Fruit fly (Drosophila melanogaster) whole organism, embryonic: ENCODE results near the gene Gr89a.

Experiments used
- Abd-B ChIP-seq: fragments of 200-800 bp; sonication (Bioruptor generic); optimal IDR thresholded peaks from 2 replicates; lab custom pipeline; 2018; ENCODE audit warnings: missing biosample characterization, mild to moderate bottlenecking, missing genetic modification characterization, moderate library complexity
- CG10366 ChIP-seq: fragments of 200-800 bp; sonication (Bioruptor generic); IDR thresholded peaks from 2 replicates; pipeline ENCODE4 v1.3.6; 2022; ENCODE audit warnings: missing biosample characterization, missing genetic modification characterization
- CG10565 ChIP-seq: fragments of 200-800 bp; sonication (Bioruptor generic); optimal IDR thresholded peaks from 3 replicates; lab custom pipeline; 2016; ENCODE audit warnings: missing biosample characterization, mild to moderate bottlenecking, missing genetic modification characterization
- CG11085 ChIP-seq: fragments of 200-800 bp; sonication (Bioruptor generic); IDR thresholded peaks from 2 replicates; pipeline ENCODE4 v1.3.6; 2022; ENCODE audit warnings: missing biosample characterization, missing genetic modification characterization
- CG12219 ChIP-seq: fragments of 200-800 bp; sonication (Bioruptor generic); optimal IDR thresholded peaks from 3 replicates; lab custom pipeline; 2018; ENCODE audit warnings: missing biosample characterization, mild to moderate bottlenecking, missing genetic modification characterization
- CG12299 ChIP-seq: fragments of 200-800 bp; sonication (Bioruptor generic); optimal IDR thresholded peaks from 2 replicates; lab custom pipeline; 2018; ENCODE audit warnings: missing biosample characterization, mild to moderate bottlenecking, missing genetic modification characterization
- CG1233 ChIP-seq: fragments of 200-800 bp; sonication (Bioruptor generic); optimal IDR thresholded peaks from 4 replicates; lab custom pipeline; 2018; ENCODE audit warnings: missing biosample characterization, mild to moderate bottlenecking, missing genetic modification characterization
- CG1602 ChIP-seq: fragments of 200-800 bp; sonication (Bioruptor generic); optimal IDR thresholded peaks from 3 replicates; lab custom pipeline; 2016; ENCODE audit warnings: missing biosample characterization, missing genetic modification characterization
- CG18262 ChIP-seq: fragments of 200-800 bp; optimal IDR thresholded peaks from 3 replicates; lab custom pipeline; 2019; ENCODE audit warnings: missing biosample characterization, mild to moderate bottlenecking, missing genetic modification characterization, moderate library complexity
- CG3838 ChIP-seq: fragments of 200-800 bp; sonication (Bioruptor generic); optimal IDR thresholded peaks from 3 replicates; lab custom pipeline; 2016; ENCODE audit warnings: missing biosample characterization, missing genetic modification characterization
- CG6689 ChIP-seq: fragments of 200-800 bp; sonication (Bioruptor generic); IDR thresholded peaks from 2 replicates; pipeline ENCODE4 v1.3.6; 2022; ENCODE audit warnings: missing biosample characterization, missing genetic modification characterization
- CG6765 ChIP-seq: fragments of 200-800 bp; sonication (Bioruptor generic); optimal IDR thresholded peaks from 3 replicates; lab custom pipeline; 2017; ENCODE audit warnings: missing biosample characterization, mild to moderate bottlenecking, missing genetic modification characterization
- CG6791 ChIP-seq: fragments of 200-800 bp; sonication (Bioruptor generic); IDR thresholded peaks from 3 replicates; pipeline ENCODE4 v1.3.6; 2022; ENCODE audit warnings: missing biosample characterization, missing genetic modification characterization; ENCODE audit not compliant: partially characterized antibody
- CG8290 ChIP-seq, 3 experiments: fragments of 200-800 bp; sonication (Bioruptor generic); optimal IDR thresholded peaks; 2 replicates each; lab custom pipeline; 2016 to 2019; ENCODE audit warnings: missing biosample characterization in 3 of 3, missing genetic modification characterization in 3 of 3, mild to moderate bottlenecking in 2 of 3, moderate library complexity in 1 of 3
- CG8478 ChIP-seq: fragments of >200 bp; optimal IDR thresholded peaks from 2 replicates; lab custom pipeline; 2018
- CG9797 ChIP-seq: fragments of 200-800 bp; sonication (Bioruptor generic); optimal IDR thresholded peaks from 3 replicates; lab custom pipeline; 2018; ENCODE audit warnings: missing biosample characterization, mild to moderate bottlenecking, missing genetic modification characterization
- CG9817 ChIP-seq: fragments of 200-800 bp; sonication (Bioruptor generic); optimal IDR thresholded peaks from 2 replicates; lab custom pipeline; 2018; ENCODE audit warnings: missing biosample characterization, mild to moderate bottlenecking, missing genetic modification characterization, moderate library complexity
- CG9876 ChIP-seq: fragments of 200-800 bp; sonication (Bioruptor generic); optimal IDR thresholded peaks from 2 replicates; lab custom pipeline; 2016; ENCODE audit warnings: missing biosample characterization, missing genetic modification characterization
- D19B ChIP-seq: fragments of 200-800 bp; sonication (Bioruptor generic); optimal IDR thresholded peaks from 2 replicates; lab custom pipeline; 2017; ENCODE audit warnings: missing biosample characterization, mild to moderate bottlenecking, missing genetic modification characterization
- Deaf1 ChIP-seq: fragments of 200-800 bp; optimal IDR thresholded peaks from 3 replicates; lab custom pipeline; 2019; ENCODE audit warnings: missing biosample characterization, mild to moderate bottlenecking, missing genetic modification characterization, moderate library complexity
- Dek ChIP-seq: fragments of 200-800 bp; sonication (Bioruptor generic); optimal IDR thresholded peaks from 3 replicates; lab custom pipeline; 2019; ENCODE audit warnings: missing biosample characterization, mild to moderate bottlenecking, missing genetic modification characterization, moderate library complexity
- Dip2 ChIP-seq: fragments of 200-800 bp; sonication (Bioruptor generic); IDR thresholded peaks from 2 replicates; pipeline ENCODE4 v1.3.6; 2022; ENCODE audit warnings: missing biosample characterization, missing genetic modification characterization
- HLH54F ChIP-seq: fragments of 200-800 bp; sonication (Bioruptor generic); optimal IDR thresholded peaks from 3 replicates; lab custom pipeline; 2016; ENCODE audit warnings: missing biosample characterization, missing genetic modification characterization
- Hr39 ChIP-seq: fragments of >200 bp; optimal IDR thresholded peaks from 2 replicates; lab custom pipeline; 2017
- Hr51 ChIP-seq, 2 experiments: fragments of 200-800 bp; sonication (Bioruptor generic); optimal IDR thresholded peaks; 2 replicates in 1 of 2; 3 replicates in 1 of 2; lab custom pipeline; 2016 to 2018; ENCODE audit warnings: missing biosample characterization in 2 of 2, missing genetic modification characterization in 2 of 2, mild to moderate bottlenecking in 1 of 2, moderate library complexity in 1 of 2
- MTF-1 ChIP-seq: fragments of 200-800 bp; sonication (Bioruptor generic); optimal IDR thresholded peaks from 2 replicates; lab custom pipeline; 2018; ENCODE audit warnings: missing biosample characterization, mild to moderate bottlenecking, missing genetic modification characterization, borderline replicate concordance
- Nf-YA ChIP-seq: fragments of 200-800 bp; sonication (Bioruptor generic); IDR thresholded peaks from 2 replicates; pipeline ENCODE4 v1.3.6; 2022; ENCODE audit warnings: missing biosample characterization, missing genetic modification characterization
- Nf-YC ChIP-seq: fragments of 200-800 bp; optimal IDR thresholded peaks from 3 replicates; lab custom pipeline; 2019; ENCODE audit warnings: missing biosample characterization, mild to moderate bottlenecking, missing genetic modification characterization, moderate library complexity
- Oli ChIP-seq: fragments of 200-800 bp; sonication (Bioruptor generic); optimal IDR thresholded peaks from 2 replicates; lab custom pipeline; 2018; ENCODE audit warnings: missing biosample characterization, mild to moderate bottlenecking, missing genetic modification characterization, moderate library complexity
- Six4 ChIP-seq: fragments of 200-800 bp; sonication (Bioruptor generic); optimal IDR thresholded peaks from 2 replicates; lab custom pipeline; 2016; ENCODE audit warnings: missing biosample characterization, missing genetic modification characterization
- Sox100B ChIP-seq: fragments of 200-800 bp; sonication (Bioruptor generic); optimal IDR thresholded peaks from 3 replicates; lab custom pipeline; 2018; ENCODE audit warnings: missing biosample characterization, mild to moderate bottlenecking, missing genetic modification characterization
- Ssrp ChIP-seq: fragments of 200-800 bp; sonication (Bioruptor generic); optimal IDR thresholded peaks from 2 replicates; lab custom pipeline; 2018; ENCODE audit warnings: missing biosample characterization, mild to moderate bottlenecking, missing genetic modification characterization, moderate library complexity
- Stat92E ChIP-seq, 3 experiments: fragments of >200 bp in 2 of 3; fragments of 200-800 bp in 1 of 3; sonication (Bioruptor generic) in 1 of 3; optimal IDR thresholded peaks; 2 replicates each; lab custom pipeline; 2017 to 2019; ENCODE audit warnings: missing biosample characterization in 3 of 3, missing genetic modification characterization in 3 of 3, mild to moderate bottlenecking in 1 of 3, moderate library complexity in 1 of 3
- Xbp1 ChIP-seq: fragments of 200-800 bp; sonication (Bioruptor generic); optimal IDR thresholded peaks from 3 replicates; lab custom pipeline; 2016; ENCODE audit warnings: missing biosample characterization, mild to moderate bottlenecking, missing genetic modification characterization
- Xrp1 ChIP-seq: fragments of 200-800 bp; sonication (Bioruptor generic); IDR thresholded peaks from 2 replicates; pipeline ENCODE4 v1.3.6; 2022; ENCODE audit warnings: missing biosample characterization, missing genetic modification characterization
- cas ChIP-seq: fragments of 200-800 bp; sonication (Bioruptor generic); IDR thresholded peaks from 2 replicates; pipeline ENCODE4 v1.3.6; 2022; ENCODE audit warnings: missing biosample characterization, missing genetic modification characterization
- ci ChIP-seq: fragments of 200-800 bp; sonication (Bioruptor generic); IDR thresholded peaks from 3 replicates; pipeline ENCODE4 v1.3.6; 2022; ENCODE audit warnings: missing biosample characterization, missing genetic modification characterization
- crc ChIP-seq: fragments of 200-800 bp; sonication (Bioruptor generic); optimal IDR thresholded peaks from 2 replicates; lab custom pipeline; 2016; ENCODE audit warnings: missing biosample characterization, missing genetic modification characterization
- dmrt99B ChIP-seq: fragments of 200-800 bp; sonication (Bioruptor generic); optimal IDR thresholded peaks from 2 replicates; lab custom pipeline; 2018; ENCODE audit warnings: missing biosample characterization, mild to moderate bottlenecking, missing genetic modification characterization, moderate library complexity
- eve ChIP-seq, 2 experiments: fragments of >200 bp; optimal IDR thresholded peaks; 2 replicates each; lab custom pipeline; 2017; ENCODE audit warnings: missing biosample characterization in 2 of 2, missing genetic modification characterization in 2 of 2
- jumu ChIP-seq: fragments of 200-800 bp; sonication (Bioruptor generic); optimal IDR thresholded peaks from 3 replicates; lab custom pipeline; 2016; ENCODE audit warnings: missing biosample characterization, missing genetic modification characterization
- kah ChIP-seq: fragments of 200-800 bp; sonication (Bioruptor generic); optimal IDR thresholded peaks from 2 replicates; lab custom pipeline; 2018; ENCODE audit warnings: missing biosample characterization, mild to moderate bottlenecking, missing genetic modification characterization
- kni ChIP-seq: fragments of 200-800 bp; sonication (Bioruptor generic); optimal IDR thresholded peaks from 3 replicates; lab custom pipeline; 2017; ENCODE audit warnings: mild to moderate bottlenecking, missing biosample characterization, missing genetic modification reagents, missing genetic modification characterization
- peb ChIP-seq: fragments of 200-800 bp; sonication (Bioruptor generic); IDR thresholded peaks from 2 replicates; pipeline ENCODE4 v1.3.6; 2022; ENCODE audit warnings: missing biosample characterization, missing genetic modification characterization
- pita ChIP-seq: fragments of 200-800 bp; sonication (Bioruptor generic); optimal IDR thresholded peaks from 2 replicates; lab custom pipeline; 2017; ENCODE audit warnings: missing biosample characterization, mild to moderate bottlenecking, missing genetic modification characterization
- sens-2 ChIP-seq: fragments of 200-800 bp; sonication (Bioruptor generic); IDR thresholded peaks from 2 replicates; pipeline ENCODE4 v1.3.6; 2022; ENCODE audit warnings: missing biosample characterization, missing genetic modification characterization
- sr ChIP-seq: fragments of 200-800 bp; sonication (Bioruptor generic); IDR thresholded peaks from 3 replicates; pipeline ENCODE4 v1.3.6; 2022; ENCODE audit warnings: missing biosample characterization, missing genetic modification characterization
- stwl ChIP-seq: fragments of 200-800 bp; sonication (Bioruptor generic); optimal IDR thresholded peaks from 3 replicates; lab custom pipeline; 2018; ENCODE audit warnings: missing biosample characterization, mild to moderate bottlenecking, missing genetic modification characterization, moderate library complexity
- tll ChIP-seq, 2 experiments: fragments of 200-800 bp in 1 of 2; fragments of >200 bp in 1 of 2; sonication (Bioruptor generic) in 1 of 2; optimal IDR thresholded peaks; 2 replicates each; lab custom pipeline; 2017 to 2019; ENCODE audit warnings: missing biosample characterization in 2 of 2, missing genetic modification characterization in 2 of 2, mild to moderate bottlenecking in 1 of 2, moderate library complexity in 1 of 2
- yki ChIP-seq: fragments of >200 bp; optimal IDR thresholded peaks from 3 replicates; lab custom pipeline; 2018
- zen ChIP-seq: fragments of 200-800 bp; sonication (Bioruptor generic); optimal IDR thresholded peaks from 3 replicates; lab custom pipeline; 2018; ENCODE audit warnings: missing biosample characterization, mild to moderate bottlenecking, missing genetic modification characterization, moderate library complexity

The Gr89a gene

dm6 chr3R:16524178-16524577 lies 25.4 kb upstream of the Gr89a start (continued):
- no peak for TF ChIP-seq CG9876 (GFP tag; lab: Kevin White, UChicago)
- peak; percentile 82 for TF ChIP-seq CG1233 (GFP tag; lab: Kevin White, UChicago)
- peak; percentile 88 for TF ChIP-seq CG18262
- 0 out of 2 replicates have a peak, but pooled peaks have one; percentile 26 for TF ChIP-seq Nf-YA (GFP tag; lab: Robert Waterston, UW)
- TF ChIP-seq Six4 (GFP tag; lab: Kevin White, UChicago), result peak; percentile 37
- peak; percentile 47 for TF ChIP-seq Xbp1 (GFP tag; lab: Kevin White, UChicago)
- no peak for TF ChIP-seq D19B (GFP tag; lab: Kevin White, UChicago)
- TF ChIP-seq CG6791 (GFP tag; lab: Robert Waterston, UW), result no peak
- TF ChIP-seq Sox100B, result peak; percentile 84
- peak in 1 of 2 experiments; percentile 66 for TF ChIP-seq Hr51 (GFP tag; optimal IDR thresholded peaks at IDR 0.05; lab: Kevin White, UChicago)
- TF ChIP-seq CG10565, result no peak
- no peak for TF ChIP-seq CG8290 (GFP tag; optimal IDR thresholded peaks at IDR 0.05; lab: Kevin White, UChicago)
- TF ChIP-seq CG8290 (tag; optimal IDR thresholded peaks at IDR 0.05; lab: Kevin White, UChicago), result no peak
- no peak for TF ChIP-seq Dip2 (GFP tag; lab: Robert Waterston, UW)
- TF ChIP-seq Nf-YC (tag; lab: Kevin White, UChicago), result peak; percentile 38
- no peak for TF ChIP-seq CG6765 (GFP tag; lab: Kevin White, UChicago)
- peak; percentile 88 for TF ChIP-seq zen
- TF ChIP-seq sr (GFP tag; lab: Robert Waterston, UW), result peak; percentile 15; the same call in 1 of the 3 replicates
- no peak for TF ChIP-seq CG9797 (GFP tag; lab: Kevin White, UChicago)
- TF ChIP-seq Xrp1, result peak; percentile 93
- no peak for TF ChIP-seq CG11085 (GFP tag; lab: Robert Waterston, UW)
- peak; percentile 37 for TF ChIP-seq stwl
- no peak for TF ChIP-seq CG3838 (GFP tag; lab: Kevin White, UChicago)
- no peak for TF ChIP-seq Hr39 (lab: Kevin White, UChicago)
- TF ChIP-seq CG8478 (lab: Kevin White, UChicago), result no peak
- no peak for TF ChIP-seq CG1602 (GFP tag; lab: Kevin White, UChicago)
- TF ChIP-seq HLH54F, result no peak
- peak; percentile 38 for TF ChIP-seq CG9817 (tag; lab: Kevin White, UChicago)
- TF ChIP-seq yki, result no peak
- TF ChIP-seq Deaf1 (tag; lab: Kevin White, UChicago), result peak; percentile 55
- TF ChIP-seq jumu, result peak; percentile 5
- no peak for TF ChIP-seq pita
- TF ChIP-seq kni (GFP tag; lab: Kevin White, UChicago), result no peak
- peak; percentile 69 for TF ChIP-seq Ssrp (tag; lab: Kevin White, UChicago)
- no peak for TF ChIP-seq Stat92E (GFP tag; optimal IDR thresholded peaks at IDR 0.05; lab: Kevin White, UChicago)
- TF ChIP-seq MTF-1 (GFP tag; lab: Kevin White, UChicago), result peak; percentile 78
- no peak for TF ChIP-seq tll (GFP tag; optimal IDR thresholded peaks at IDR 0.05; lab: Kevin White, UChicago)
- TF ChIP-seq Dek, result peak; percentile 12
- TF ChIP-seq kah (GFP tag; lab: Kevin White, UChicago), result peak; percentile 49
- peak; percentile 26 for TF ChIP-seq CG12299 (tag; lab: Kevin White, UChicago)
- peak; percentile 35 for TF ChIP-seq Abd-B (GFP tag; lab: Kevin White, UChicago)
- peak; percentile 62 for TF ChIP-seq CG10366 (GFP tag; lab: Robert Waterston, UW)
- peak; percentile 58; the same call in 1 of the 2 replicates for TF ChIP-seq peb (GFP tag; lab: Robert Waterston, UW)
- TF ChIP-seq eve (GFP tag; optimal IDR thresholded peaks at IDR 0.05; lab: Kevin White, UChicago), result peak in 1 of 2 experiments; percentile 61
- peak; percentile 91 for TF ChIP-seq ci (GFP tag; lab: Robert Waterston, UW)
- no peak for TF ChIP-seq cas (GFP tag; lab: Robert Waterston, UW)
- TF ChIP-seq dmrt99B (tag; lab: Kevin White, UChicago), result peak; percentile 90
- TF ChIP-seq sens-2 (GFP tag; lab: Robert Waterston, UW), result peak; percentile 83
- peak; percentile 82 for TF ChIP-seq CG6689 (GFP tag; lab: Robert Waterston, UW)
- no peak for TF ChIP-seq CG12219
- TF ChIP-seq Oli, result peak; percentile 68
- no peak for TF ChIP-seq crc
